Worm (Caenorhabditis elegans): ENCODE measurements around the gene tut-2.

tut-2 gene

ce11 chrV:10677459-10677858, 19.4 kb downstream of the tut-2 start (continued):
- TF ChIP-seq unc-62 (GFP tag; optimal IDR thresholded peaks at IDR 0.05) (no peak), ZK546.5 (tag; optimal IDR thresholded peaks at IDR 0.05) (no peak), ama-1 (optimal IDR thresholded peaks at IDR 0.05) (peak; percentile 24), ztf-4 (tag; optimal IDR thresholded peaks at IDR 0.05) (no peak), zag-1 (tag; optimal IDR thresholded peaks at IDR 0.05) (no peak), nhr-25 (tag; optimal IDR thresholded peaks at IDR 0.05) (no peak), snpc-4 (tag; optimal IDR thresholded peaks at IDR 0.05) (peak; percentile 19), elt-3 (tag; optimal IDR thresholded peaks at IDR 0.05) (no peak), ceh-16 (tag; optimal IDR thresholded peaks at IDR 0.05) (no peak), egl-27 (tag; optimal IDR thresholded peaks at IDR 0.05) (no peak), skn-1 (tag; optimal IDR thresholded peaks at IDR 0.05) (no peak), nhr-11 (tag; optimal IDR thresholded peaks at IDR 0.05) (no peak), lsy-12 (tag; optimal IDR thresholded peaks at IDR 0.05) (no peak), nhr-67 (tag; optimal IDR thresholded peaks at IDR 0.05) (no peak), jun-1 (tag; optimal IDR thresholded peaks at IDR 0.05) (no peak), unc-39 (tag; optimal IDR thresholded peaks at IDR 0.05) (no peak), ceh-9 (tag; optimal IDR thresholded peaks at IDR 0.05) (no peak), nhr-43 (tag; optimal IDR thresholded peaks at IDR 0.05; ENCODE audit: poor library complexity, severe bottlenecking) (no peak), elt-1 (tag; optimal IDR thresholded peaks at IDR 0.05) (no peak), lin-15B (tag; optimal IDR thresholded peaks at IDR 0.05) (peak; percentile 12), nhr-77 (tag; optimal IDR thresholded peaks at IDR 0.05) (no peak)

ce11 chrV:10679080-10679479, 21.0 kb downstream of the tut-2 start:
- TF ChIP-seq sea-2 (GFP tag; optimal IDR thresholded peaks at IDR 0.05) = no peak
- no peak for TF ChIP-seq R02D3.7 (tag; optimal IDR thresholded peaks at IDR 0.05)
- no peak for TF ChIP-seq nhr-11 (tag; optimal IDR thresholded peaks at IDR 0.05)
- no peak for TF ChIP-seq daf-12 (tag; optimal IDR thresholded peaks at IDR 0.05)
- TF ChIP-seq pqm-1 (tag; optimal IDR thresholded peaks at IDR 0.05) = no peak
- TF ChIP-seq nhr-23 (tag; optimal IDR thresholded peaks at IDR 0.05) = peak; percentile 59
- no peak for TF ChIP-seq lsy-12 (tag; optimal IDR thresholded peaks at IDR 0.05)
- TF ChIP-seq fkh-10 (GFP tag; optimal IDR thresholded peaks at IDR 0.05) = no peak

ce11 chrV:10679990-10680602, 22.1 kb downstream of the tut-2 start:
- TF ChIP-seq ceh-9 (tag; optimal IDR thresholded peaks at IDR 0.05) (no peak), nfya-1 (tag; optimal IDR thresholded peaks at IDR 0.05; ENCODE audit: insufficient read depth) (peak; percentile 18)

- TF ChIP-seq pha-4 (tag; optimal IDR thresholded peaks at IDR 0.05) (peak; percentile 7), lsy-12 (tag; optimal IDR thresholded peaks at IDR 0.05) (no peak), ama-1 (optimal IDR thresholded peaks at IDR 0.05) (peak; percentile 58), mdl-1 (tag; optimal IDR thresholded peaks at IDR 0.05) (peak; percentile 67), jun-1 (tag; optimal IDR thresholded peaks at IDR 0.05) (peak; percentile 54), ceh-28 (tag; optimal IDR thresholded peaks at IDR 0.05) (peak; percentile 46), R02D3.7 (tag; optimal IDR thresholded peaks at IDR 0.05) (no peak), daf-12 (tag; optimal IDR thresholded peaks at IDR 0.05) (no peak), nhr-23 (tag; optimal IDR thresholded peaks at IDR 0.05) (peak; percentile 57), nhr-43 (tag; optimal IDR thresholded peaks at IDR 0.05; ENCODE audit: poor library complexity, severe bottlenecking) (peak; percentile 53), elt-2 (tag; optimal IDR thresholded peaks at IDR 0.05) (peak; percentile 75), hmg-11 (tag; optimal IDR thresholded peaks at IDR 0.05) (peak; percentile 59)
Observed at ce11 chrV:10681117-10681959, 23.3 kb downstream of the tut-2 start.

- TF ChIP-seq lin-39 (tag; optimal IDR thresholded peaks at IDR 0.05) = peak; percentile 9
- no peak for TF ChIP-seq mdl-1 (tag; optimal IDR thresholded peaks at IDR 0.05)
Observed at ce11 chrV:10682122-10682521, 24.1 kb downstream of the tut-2 start, which contains the start of gene gsp-1. Gene gsp-1, plus strand, starts transcription at chrV:10682422.
